Worm (Caenorhabditis elegans) whole organism, midembryonic: ENCODE data around the gene C39B10.4.

Source experiments
- T22C8.4 ChIP-seq: fragments of 200-800 bp; sonication (Bioruptor generic); IDR thresholded peaks from 2 replicates; pipeline ENCODE4 v1.3.6; 2022; ENCODE audit warnings: missing genetic modification characterization, missing compliant biosample characterization
- cog-1 ChIP-seq: sonication (generic microtip); optimal IDR thresholded peaks from 2 replicates; lab custom pipeline; 2016; ENCODE audit warnings: missing genetic modification characterization, missing compliant biosample characterization
- klf-2 ChIP-seq: fragments of 200-800 bp; sonication (Bioruptor generic); conservative IDR thresholded peaks from 2 replicates; pipeline ENCODE4 v1.3.6; 2022; ENCODE audit warnings: missing genetic modification reagents, missing genetic modification characterization, missing compliant biosample characterization
- med-1 ChIP-seq: sonication (generic microtip); optimal IDR thresholded peaks from 2 replicates; lab custom pipeline; 2017; ENCODE audit warnings: missing genetic modification characterization, mild to moderate bottlenecking, missing compliant biosample characterization, antibody characterized with exemption, missing genetic modification reagents; ENCODE audit not compliant: insufficient read depth
- ref-1 ChIP-seq: fragments of 200-800 bp; sonication (Bioruptor generic); conservative IDR thresholded peaks from 2 replicates; pipeline ENCODE4 v1.3.6; 2022; ENCODE audit warnings: missing genetic modification reagents, missing genetic modification characterization, missing compliant biosample characterization
- tab-1 ChIP-seq: fragments of 200-800 bp; sonication (Bioruptor generic); IDR thresholded peaks from 2 replicates; pipeline ENCODE4 v1.3.6; 2022; ENCODE audit warnings: missing genetic modification characterization, missing compliant biosample characterization
- ztf-29 ChIP-seq: fragments of 200-800 bp; sonication (Bioruptor generic); IDR thresholded peaks from 2 replicates; pipeline ENCODE4 v1.3.6; 2022; ENCODE audit warnings: missing genetic modification reagents, missing genetic modification characterization, missing compliant biosample characterization

ce11 chrX:10428109-10428508 is 16.7 kb upstream of the C39B10.4 start:
- TF ChIP-seq klf-2 (GFP tag; lab: Robert Waterston, UW) (no peak), ref-1 (GFP tag; lab: Robert Waterston, UW) (no peak), ztf-29 (GFP tag; lab: Robert Waterston, UW) (no peak), cog-1 (tag; lab: Kevin White, UChicago) (no peak), med-1 (GFP tag; lab: Kevin White, UChicago) (no peak), T22C8.4 (GFP tag; lab: Robert Waterston, UW) (no peak), tab-1 (GFP tag; lab: Robert Waterston, UW) (no peak)
